Fruit fly (Drosophila melanogaster): ENCODE data around the gene CG5860.

Gene CG5860

dm6 chr3R:17449402-17449801, 40.0 kb downstream of the CG5860 start (continued):
- TF ChIP-seq zfh1 (GFP tag; IDR thresholded peaks at IDR 0.05) (no peak), crol (GFP tag; IDR thresholded peaks at IDR 0.05) (no peak), jing (GFP tag; optimal IDR thresholded peaks at IDR 0.05) (no peak), org-1 (GFP tag; optimal IDR thresholded peaks at IDR 0.05) (no peak), unc-4 (GFP tag; IDR thresholded peaks at IDR 0.05; ENCODE audit: partially characterized antibody) (no peak), CG42726 (GFP tag; IDR thresholded peaks at IDR 0.05; ENCODE audit: partially characterized antibody) (peak; percentile 71), CG14860 (GFP tag; IDR thresholded peaks at IDR 0.05; ENCODE audit: partially characterized antibody) (no peak), Abd-B (GFP tag; optimal IDR thresholded peaks at IDR 0.05) (peak; percentile 60), hkb (optimal IDR thresholded peaks at IDR 0.05) (no peak), hkb (GFP tag; IDR thresholded peaks at IDR 0.05) (no peak), h (optimal IDR thresholded peaks at IDR 0.05) (no peak), CG32772 (GFP tag; IDR thresholded peaks at IDR 0.05) (no peak), chif (GFP tag; optimal IDR thresholded peaks at IDR 0.05) (no peak), CG7357 (GFP tag; IDR thresholded peaks at IDR 0.05) (no peak), chn (GFP tag; optimal IDR thresholded peaks at IDR 0.05) (no peak), repo (GFP tag; optimal IDR thresholded peaks at IDR 0.05) (no peak), CrebB (tag; optimal IDR thresholded peaks at IDR 0.05) (no peak), Poxn (GFP tag; IDR thresholded peaks at IDR 0.05) (no peak), ham (GFP tag; IDR thresholded peaks at IDR 0.05) (no peak), CG30431 (GFP tag; optimal IDR thresholded peaks at IDR 0.05) (no peak), Blimp-1 (GFP tag; optimal IDR thresholded peaks at IDR 0.05) (no peak), dm (GFP tag; optimal IDR thresholded peaks at IDR 0.05) (no peak), CG8290 (GFP tag; optimal IDR thresholded peaks at IDR 0.05) (no peak), CG8290 (tag; optimal IDR thresholded peaks at IDR 0.05) (no peak), CG9876 (GFP tag; optimal IDR thresholded peaks at IDR 0.05) (no peak), CG4820 (GFP tag; optimal IDR thresholded peaks at IDR 0.05) (no peak), sens (GFP tag) (peak; percentile 48), gce (GFP tag; IDR thresholded peaks at IDR 0.05) (no peak), CG3726 (GFP tag; IDR thresholded peaks at IDR 0.05) (no peak), HLH54F (GFP tag; optimal IDR thresholded peaks at IDR 0.05) (no peak), CG12155 (GFP tag; optimal IDR thresholded peaks at IDR 0.05) (no peak), CG7271 (tag; optimal IDR thresholded peaks at IDR 0.05) (no peak), ftz-f1 (GFP tag; optimal IDR thresholded peaks at IDR 0.05) (no peak), YL-1 (GFP tag; optimal IDR thresholded peaks at IDR 0.05) (no peak), CG13775 (GFP tag; optimal IDR thresholded peaks at IDR 0.05) (no peak), HmgD (GFP tag; optimal IDR thresholded peaks at IDR 0.05) (peak; percentile 28), inv (GFP tag; IDR thresholded peaks at IDR 0.05; ENCODE audit: partially characterized antibody) (no peak), Dll (GFP tag; IDR thresholded peaks at IDR 0.05; ENCODE audit: partially characterized antibody) (no peak), cg (GFP tag; optimal IDR thresholded peaks at IDR 0.05) (no peak), Gsc (GFP tag; IDR thresholded peaks at IDR 0.05) (no peak), pfk (GFP tag; optimal IDR thresholded peaks at IDR 0.05) (no peak), ap (GFP tag; IDR thresholded peaks at IDR 0.05) (no peak), Xbp1 (GFP tag; optimal IDR thresholded peaks at IDR 0.05) (peak; percentile 31), CG17802 (tag; optimal IDR thresholded peaks at IDR 0.05) (peak; percentile 62), CG2202 (tag; optimal IDR thresholded peaks at IDR 0.05) (no peak), Optix (GFP tag; IDR thresholded peaks at IDR 0.05) (no peak), Hr3 (GFP tag; optimal IDR thresholded peaks at IDR 0.05) (peak; percentile 4), zfh2 (GFP tag; optimal IDR thresholded peaks at IDR 0.05) (no peak), CG10543 (GFP tag; optimal IDR thresholded peaks at IDR 0.05) (no peak), Bteb2 (GFP tag; optimal IDR thresholded peaks at IDR 0.05) (no peak), br (optimal IDR thresholded peaks at IDR 0.05) (no peak), fru (optimal IDR thresholded peaks at IDR 0.05) (no peak), emc (GFP tag; optimal IDR thresholded peaks at IDR 0.05) (no peak), nerfin-1 (tag; optimal IDR thresholded peaks at IDR 0.05) (no peak), Dip2 (GFP tag; IDR thresholded peaks at IDR 0.05) (no peak)

All from whole organism, embryonic.